Worm (Caenorhabditis elegans) whole organism, midembryonic: ENCODE data around the gene pygo-1.

ENCODE experiments used
- cog-1 ChIP-seq: sonication (generic microtip); optimal IDR thresholded peaks from 2 replicates; lab custom pipeline; 2016; ENCODE audit warnings: missing genetic modification characterization, missing compliant biosample characterization
- ref-1 ChIP-seq: fragments of 200-800 bp; sonication (Bioruptor generic); conservative IDR thresholded peaks from 2 replicates; pipeline ENCODE4 v1.3.6; 2022; ENCODE audit warnings: missing genetic modification reagents, missing genetic modification characterization, missing compliant biosample characterization
- ztf-29 ChIP-seq: fragments of 200-800 bp; sonication (Bioruptor generic); IDR thresholded peaks from 2 replicates; pipeline ENCODE4 v1.3.6; 2022; ENCODE audit warnings: missing genetic modification reagents, missing genetic modification characterization, missing compliant biosample characterization

DNA sequence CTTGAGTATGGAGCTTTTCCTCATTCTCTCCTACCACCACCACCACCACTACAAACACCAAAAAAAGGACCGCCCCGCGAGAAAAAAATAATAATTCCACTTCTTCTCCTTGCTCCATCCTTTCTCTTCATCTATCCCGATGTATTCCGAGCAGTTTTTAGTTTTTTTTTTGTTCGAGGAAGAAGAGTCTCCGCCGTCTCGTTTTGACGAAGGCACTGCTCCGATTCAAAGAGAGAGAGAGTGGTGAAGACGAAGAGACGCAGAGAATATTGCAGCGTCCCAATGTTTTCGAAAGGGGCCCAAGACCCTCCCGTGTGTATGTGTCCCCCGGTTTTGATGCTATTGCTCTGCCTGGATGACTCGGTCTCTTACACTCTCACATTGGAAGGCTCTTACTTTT, 2.0 kb upstream of the pygo-1 start:
- TF ChIP-seq cog-1 (tag; lab: Kevin White, UChicago) (no peak), ztf-29 (GFP tag; lab: Robert Waterston, UW) (no peak), ref-1 (GFP tag; lab: Robert Waterston, UW) (no peak)
